Worm (Caenorhabditis elegans) whole organism, mixed stage, embryonic: ENCODE data around the gene nhl-1.

ENCODE experiments used
- blmp-1 ChIP-seq: fragments of 150-350 bp; optimal IDR thresholded peaks from 2 replicates; lab custom pipeline; 2014; ENCODE audit warnings: missing biosample characterization, missing genetic modification characterization
- ces-1 ChIP-seq: fragments of 150-350 bp; optimal IDR thresholded peaks from 2 replicates; lab custom pipeline; 2014; ENCODE audit warnings: missing biosample characterization, missing genetic modification reagents, missing genetic modification characterization
- elt-1 ChIP-seq: sonication (generic microtip); optimal IDR thresholded peaks from 2 replicates; lab custom pipeline; 2017; ENCODE audit warnings: missing genetic modification characterization, mild to moderate bottlenecking, missing compliant biosample characterization, antibody characterized with exemption, moderate library complexity, borderline replicate concordance; ENCODE audit not compliant: insufficient read depth
- elt-3 ChIP-seq: fragments of 150-350 bp; optimal IDR thresholded peaks from 2 replicates; lab custom pipeline; 2014; ENCODE audit warnings: missing biosample characterization, missing genetic modification characterization
- lin-13 ChIP-seq: fragments of 150-350 bp; optimal IDR thresholded peaks from 2 replicates; lab custom pipeline; 2014; ENCODE audit warnings: missing biosample characterization, missing genetic modification characterization
- lsy-2 ChIP-seq: fragments of 150-350 bp; optimal IDR thresholded peaks from 2 replicates; lab custom pipeline; 2014; ENCODE audit warnings: missing biosample characterization, missing genetic modification characterization
- nhr-237 ChIP-seq: fragments of 150-350 bp; optimal IDR thresholded peaks from 2 replicates; lab custom pipeline; 2014; ENCODE audit warnings: missing biosample characterization, missing genetic modification characterization
- nhr-76 ChIP-seq: sonication (generic microtip); optimal IDR thresholded peaks from 2 replicates; lab custom pipeline; 2017; ENCODE audit warnings: missing biosample characterization, missing genetic modification characterization
- pha-4 ChIP-seq: fragments of 150-350 bp; optimal IDR thresholded peaks from 2 replicates; lab custom pipeline; 2018; ENCODE audit warnings: missing biosample characterization, missing genetic modification reagents, missing genetic modification characterization
- sem-2 ChIP-seq: fragments of 200-800 bp; sonication (Bioruptor generic); optimal IDR thresholded peaks from 2 replicates; lab custom pipeline; 2018; ENCODE audit warnings: mild to moderate bottlenecking, missing genetic modification characterization, missing compliant biosample characterization
- snpc-4 ChIP-seq: fragments of 150-350 bp; optimal IDR thresholded peaks from 2 replicates; lab custom pipeline; 2014; ENCODE audit warnings: missing biosample characterization, missing genetic modification characterization
- unc-120 ChIP-seq: sonication (generic microtip); optimal IDR thresholded peaks from 2 replicates; lab custom pipeline; 2017; ENCODE audit warnings: missing genetic modification characterization, missing compliant biosample characterization; ENCODE audit not compliant: poor library complexity, severe bottlenecking

DNA sequence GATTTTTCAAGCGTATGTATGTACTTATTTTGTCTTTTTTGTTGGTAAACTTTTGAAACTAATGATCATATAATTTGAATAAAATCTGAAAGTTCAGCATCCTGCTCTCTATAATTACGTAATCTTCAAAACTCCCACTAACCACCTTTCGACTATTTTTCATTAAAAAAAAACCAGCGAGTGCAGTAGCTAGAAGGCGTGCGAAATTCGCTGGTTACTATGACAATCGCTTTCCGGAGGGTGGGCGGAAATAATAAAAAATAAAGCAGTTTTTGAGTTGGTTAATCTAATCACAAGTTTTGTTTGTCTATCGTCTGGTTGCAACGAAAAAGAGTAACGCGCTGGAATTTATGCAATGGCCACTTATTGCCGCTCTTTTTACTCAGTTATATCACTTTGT lies 1.1 kb upstream of the nhl-1 start, which contains the start of gene irld-34:
- no peak for TF ChIP-seq elt-3 (tag; lab: Kevin White, UChicago)
- TF ChIP-seq lsy-2 (tag; lab: Kevin White, UChicago): no peak
- TF ChIP-seq blmp-1 (tag; lab: Kevin White, UChicago): no peak
- no peak for TF ChIP-seq nhr-76 (tag; lab: Kevin White, UChicago)
- no peak for TF ChIP-seq ces-1
- TF ChIP-seq nhr-237 (tag; lab: Kevin White, UChicago): no peak
- no peak for TF ChIP-seq snpc-4 (tag; lab: Kevin White, UChicago)
- no peak for TF ChIP-seq unc-120 (tag; lab: Kevin White, UChicago)
- no peak for TF ChIP-seq elt-1
- no peak for TF ChIP-seq pha-4 (tag; lab: Kevin White, UChicago)
- no peak for TF ChIP-seq sem-2 (GFP tag; lab: Kevin White, UChicago)
- TF ChIP-seq lin-13: no peak
